Fruit fly (Drosophila melanogaster): ENCODE measurements around the gene CG43074.

Gene CG43074

dm6 chr3L:3485088-3485710, 746 bp upstream of the CG43074 start (continued):
- no peak for TF ChIP-seq Hmx (GFP tag; optimal IDR thresholded peaks at IDR 0.05)
- TF ChIP-seq pzg (GFP tag; optimal IDR thresholded peaks at IDR 0.05) = no peak
- no peak for TF ChIP-seq Hey (tag; optimal IDR thresholded peaks at IDR 0.05)
- no peak for TF ChIP-seq CG10321 (GFP tag; IDR thresholded peaks at IDR 0.05)
- TF ChIP-seq HLH54F (GFP tag; optimal IDR thresholded peaks at IDR 0.05) = no peak
- no peak for TF ChIP-seq CG1792 (GFP tag; optimal IDR thresholded peaks at IDR 0.05)
- no peak for TF ChIP-seq CG6272 (GFP tag; IDR thresholded peaks at IDR 0.05)
- no peak for TF ChIP-seq mam (GFP tag; optimal IDR thresholded peaks at IDR 0.05)
- no peak for TF ChIP-seq wdn (GFP tag; IDR thresholded peaks at IDR 0.05)
- no peak for TF ChIP-seq CG1529 (GFP tag; optimal IDR thresholded peaks at IDR 0.05)
- TF ChIP-seq Atf-2 (GFP tag; optimal IDR thresholded peaks at IDR 0.05) = no peak
- no peak for TF ChIP-seq CG6683 (GFP tag; optimal IDR thresholded peaks at IDR 0.05)
- TF ChIP-seq CG12769 (tag; optimal IDR thresholded peaks at IDR 0.05) = no peak
- no peak for TF ChIP-seq Med (GFP tag)
- TF ChIP-seq slbo (GFP tag; IDR thresholded peaks at IDR 0.05) = no peak
- TF ChIP-seq CG12236 (GFP tag; optimal IDR thresholded peaks at IDR 0.05) = no peak
- no peak; the same call in 1 of the 2 replicates for TF ChIP-seq lmd (GFP tag; IDR thresholded peaks at IDR 0.05)
- TF ChIP-seq CG2875 (GFP tag; optimal IDR thresholded peaks at IDR 0.05) = no peak
- TF ChIP-seq Stat92E (GFP tag; optimal IDR thresholded peaks at IDR 0.05) = no peak
- no peak for TF ChIP-seq disco-r (GFP tag; optimal IDR thresholded peaks at IDR 0.05)
- TF ChIP-seq Ptx1 (GFP tag; IDR thresholded peaks at IDR 0.05) = peak; percentile 64
- no peak for TF ChIP-seq en (GFP tag; optimal IDR thresholded peaks at IDR 0.05)
- TF ChIP-seq CG1603 (tag; optimal IDR thresholded peaks at IDR 0.05) = no peak
- TF ChIP-seq CG2120 (GFP tag; optimal IDR thresholded peaks at IDR 0.05) = no peak
- no peak for TF ChIP-seq Hr39 (optimal IDR thresholded peaks at IDR 0.05)
- TF ChIP-seq Neu2 (GFP tag; optimal IDR thresholded peaks at IDR 0.05; ENCODE audit: borderline replicate concordance) = no peak
- TF ChIP-seq cwo (GFP tag; optimal IDR thresholded peaks at IDR 0.05) = no peak
- no peak for TF ChIP-seq CG2129 (GFP tag; IDR thresholded peaks at IDR 0.05; ENCODE audit: partially characterized antibody)
- no peak for TF ChIP-seq CG18476 (GFP tag; optimal IDR thresholded peaks at IDR 0.05)
- no peak for TF ChIP-seq Scr (GFP tag; IDR thresholded peaks at IDR 0.05; ENCODE audit: partially characterized antibody)
- TF ChIP-seq mirr (GFP tag; optimal IDR thresholded peaks at IDR 0.05) = peak; percentile 18
- no peak for TF ChIP-seq chm (GFP tag; IDR thresholded peaks at IDR 0.05)
- TF ChIP-seq CG1602 (GFP tag; optimal IDR thresholded peaks at IDR 0.05) = no peak
- TF ChIP-seq klu (GFP tag; IDR thresholded peaks at IDR 0.05) = no peak
- TF ChIP-seq CG11695 (GFP tag; IDR thresholded peaks at IDR 0.05) = no peak
- TF ChIP-seq CG12659 (GFP tag; optimal IDR thresholded peaks at IDR 0.05) = no peak
- no peak for TF ChIP-seq pros (GFP tag; optimal IDR thresholded peaks at IDR 0.05)
- TF ChIP-seq corto (GFP tag; optimal IDR thresholded peaks at IDR 0.05) = no peak
- TF ChIP-seq dm (GFP tag; optimal IDR thresholded peaks at IDR 0.05) = no peak
- TF ChIP-seq CG3163 (GFP tag; optimal IDR thresholded peaks at IDR 0.05) = no peak
- TF ChIP-seq sens (GFP tag) = peak; percentile 48
- TF ChIP-seq CG14441 (GFP tag; IDR thresholded peaks at IDR 0.05) = no peak
- TF ChIP-seq Nf-YC (tag; optimal IDR thresholded peaks at IDR 0.05) = no peak
- TF ChIP-seq bowl (GFP tag; IDR thresholded peaks at IDR 0.05) = no peak
- no peak for TF ChIP-seq CG14860 (GFP tag; IDR thresholded peaks at IDR 0.05; ENCODE audit: partially characterized antibody)
- peak; percentile 45 for TF ChIP-seq CoRest (tag; optimal IDR thresholded peaks at IDR 0.05)
- TF ChIP-seq Fer3 (tag; optimal IDR thresholded peaks at IDR 0.05) = no peak
- no peak for TF ChIP-seq knrl (GFP tag; IDR thresholded peaks at IDR 0.05; ENCODE audit: partially characterized antibody)
- peak in 1 of 2 experiments; percentile 24 for TF ChIP-seq Eip74EF (GFP tag; optimal IDR thresholded peaks at IDR 0.05)
- TF ChIP-seq Ets65A (GFP tag) = no peak
- no peak for TF ChIP-seq chif (GFP tag; optimal IDR thresholded peaks at IDR 0.05)
